Worm (Caenorhabditis elegans) whole organism, L3 larva: Measurements from ENCODE around the gene sra-6.

Experiments
- ZK546.5 ChIP-seq: sonication (generic microtip); optimal IDR thresholded peaks from 2 replicates; lab custom pipeline; 2017; ENCODE audit warnings: missing biosample characterization, missing genetic modification characterization
- ama-1 ChIP-seq: fragments of 150-350 bp; optimal IDR thresholded peaks from 2 replicates; lab custom pipeline; 2018
- ceh-28 ChIP-seq: fragments of 150-350 bp; optimal IDR thresholded peaks from 2 replicates; lab custom pipeline; 2014; ENCODE audit warnings: missing biosample characterization, missing genetic modification reagents, missing genetic modification characterization
- ceh-82 ChIP-seq: fragments of 150-350 bp; optimal IDR thresholded peaks from 2 replicates; lab custom pipeline; 2014; ENCODE audit warnings: missing biosample characterization, missing genetic modification characterization
- fkh-2 ChIP-seq: fragments of 150-350 bp; optimal IDR thresholded peaks from 2 replicates; lab custom pipeline; 2014; ENCODE audit warnings: missing biosample characterization, missing genetic modification reagents, missing genetic modification characterization
- fos-1 ChIP-seq: fragments of 150-350 bp; optimal IDR thresholded peaks from 2 replicates; lab custom pipeline; 2014; ENCODE audit warnings: missing biosample characterization, missing genetic modification characterization
- nhr-43 ChIP-seq: sonication (generic microtip); optimal IDR thresholded peaks from 2 replicates; lab custom pipeline; 2016; ENCODE audit warnings: mild to moderate bottlenecking, missing genetic modification characterization, missing compliant biosample characterization; ENCODE audit not compliant: poor library complexity, severe bottlenecking
- nhr-77 ChIP-seq: fragments of 150-350 bp; optimal IDR thresholded peaks from 2 replicates; lab custom pipeline; 2014; ENCODE audit warnings: missing biosample characterization, missing genetic modification characterization
- snpc-4 ChIP-seq: fragments of 150-350 bp; optimal IDR thresholded peaks from 2 replicates; lab custom pipeline; 2014; ENCODE audit warnings: missing biosample characterization, missing genetic modification characterization
- tbx-2 ChIP-seq: sonication (generic microtip); optimal IDR thresholded peaks from 2 replicates; lab custom pipeline; 2016; ENCODE audit warnings: mild to moderate bottlenecking, missing genetic modification characterization, missing compliant biosample characterization
- ztf-11 ChIP-seq: fragments of 150-350 bp; optimal IDR thresholded peaks from 2 replicates; lab custom pipeline; 2014; ENCODE audit warnings: missing biosample characterization, missing genetic modification characterization

DNA sequence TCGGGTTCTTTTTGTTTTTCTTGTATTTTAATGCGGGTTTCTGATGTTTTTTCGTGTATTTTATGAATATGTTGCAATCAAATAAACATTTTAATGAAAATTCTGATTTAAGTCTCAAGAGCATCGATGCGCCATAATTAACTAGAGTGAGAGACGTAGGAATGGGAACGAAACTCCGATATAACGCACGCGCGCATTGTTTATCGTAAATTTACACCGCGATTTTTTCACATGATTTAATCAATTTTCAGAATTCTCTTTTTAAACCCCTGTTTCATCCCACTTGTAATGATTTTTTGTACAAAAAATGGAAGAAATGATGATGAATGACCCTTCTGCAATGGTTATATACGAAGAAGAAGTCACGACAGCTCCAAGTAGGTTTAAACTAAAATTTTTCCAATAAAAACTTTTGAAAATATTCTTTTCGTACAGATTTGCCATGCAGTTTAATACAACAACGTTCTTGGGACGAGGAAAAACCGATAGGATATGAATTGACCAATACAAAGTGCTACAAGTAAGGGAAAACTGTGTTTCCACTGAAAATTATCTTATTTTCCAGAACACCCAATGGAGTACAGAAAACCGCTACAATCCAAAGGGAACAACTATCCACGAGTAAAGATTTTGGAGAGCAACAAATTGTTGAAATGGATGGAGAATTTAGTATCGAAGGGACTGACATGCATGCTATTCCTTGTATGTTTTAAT, 7.0 kb upstream of the sra-6 start, which contains the start of gene zfp-2:
- TF ChIP-seq ama-1 = no peak
- TF ChIP-seq fos-1 (tag; lab: Kevin White, UChicago) = no peak
- TF ChIP-seq nhr-43 (tag; lab: Kevin White, UChicago) = no peak
- TF ChIP-seq nhr-77 (tag; lab: Kevin White, UChicago) = no peak
- TF ChIP-seq snpc-4 = no peak
- no peak for TF ChIP-seq ceh-28 (tag; lab: Kevin White, UChicago)
- TF ChIP-seq ZK546.5 (tag; lab: Kevin White, UChicago) = no peak
- TF ChIP-seq fkh-2 (tag; lab: Kevin White, UChicago) = no peak
- TF ChIP-seq ceh-82 = no peak
- TF ChIP-seq ztf-11 (tag; lab: Kevin White, UChicago) = no peak
- TF ChIP-seq tbx-2 (tag; lab: Kevin White, UChicago) = no peak
